Worm (Caenorhabditis elegans): ENCODE results near the gene Y57E12B.1.

The Y57E12B.1 gene

ce11 chrV:6993999-6994398 lies 45.7 kb downstream of the Y57E12B.1 start (continued):
- no peak for TF ChIP-seq ceh-16 (tag; optimal IDR thresholded peaks at IDR 0.05)
- TF ChIP-seq elt-2 (tag; optimal IDR thresholded peaks at IDR 0.05), result peak; percentile 78
- no peak for TF ChIP-seq elt-3 (tag; optimal IDR thresholded peaks at IDR 0.05)
- TF ChIP-seq fos-1 (tag; optimal IDR thresholded peaks at IDR 0.05), result no peak
- no peak for TF ChIP-seq mdl-1 (tag; optimal IDR thresholded peaks at IDR 0.05)
- peak; percentile 82 for TF ChIP-seq nhr-76 (tag; optimal IDR thresholded peaks at IDR 0.05)
- TF ChIP-seq nhr-12 (tag; optimal IDR thresholded peaks at IDR 0.05), result no peak
- no peak for TF ChIP-seq ztf-11 (tag; optimal IDR thresholded peaks at IDR 0.05)
- no peak for TF ChIP-seq lsy-12 (tag; optimal IDR thresholded peaks at IDR 0.05)
- no peak for TF ChIP-seq eor-1 (tag; optimal IDR thresholded peaks at IDR 0.05)
- TF ChIP-seq lin-39 (tag; optimal IDR thresholded peaks at IDR 0.05), result no peak
- TF ChIP-seq nhr-23 (tag; optimal IDR thresholded peaks at IDR 0.05), result peak; percentile 43
- no peak for TF ChIP-seq sea-2 (GFP tag; optimal IDR thresholded peaks at IDR 0.05)

ce11 chrV:6997041-6997552 lies 48.8 kb downstream of the Y57E12B.1 start, which contains the start of gene nhr-107:
Gene nhr-107 (minus strand): TSS chrV:6997091.
- TF ChIP-seq ceh-9 (tag; optimal IDR thresholded peaks at IDR 0.05), result no peak
- peak; percentile 70 for TF ChIP-seq elt-2 (tag; optimal IDR thresholded peaks at IDR 0.05)
- no peak for TF ChIP-seq unc-39 (tag; optimal IDR thresholded peaks at IDR 0.05)
- TF ChIP-seq pqm-1 (tag; optimal IDR thresholded peaks at IDR 0.05), result peak; percentile 33
- TF ChIP-seq snpc-4 (tag; optimal IDR thresholded peaks at IDR 0.05), result no peak
- TF ChIP-seq lsy-12 (tag; optimal IDR thresholded peaks at IDR 0.05), result no peak
- TF ChIP-seq sea-2 (GFP tag; optimal IDR thresholded peaks at IDR 0.05), result no peak
- TF ChIP-seq pha-4 (tag; optimal IDR thresholded peaks at IDR 0.05), result no peak
- no peak for TF ChIP-seq nhr-237 (tag; optimal IDR thresholded peaks at IDR 0.05)
